Worm (Caenorhabditis elegans): ENCODE data around the gene C27H6.8.

C27H6.8 gene

ce11 chrV:9962394-9962793, 25.2 kb downstream of the C27H6.8 start, which contains the start of gene madf-4:
Gene madf-4 (minus strand): TSS chrV:9962494.
- TF ChIP-seq syd-9 (tag; optimal IDR thresholded peaks at IDR 0.05) (no peak), unc-55 (GFP tag; optimal IDR thresholded peaks at IDR 0.05) (no peak), eyg-1 (tag; optimal IDR thresholded peaks at IDR 0.05) (no peak), K02D7.2 (tag; optimal IDR thresholded peaks at IDR 0.05) (no peak)

- TF ChIP-seq K09A11.1 (tag; optimal IDR thresholded peaks at IDR 0.05; ENCODE audit: insufficient read depth) (no peak), dmd-4 (tag; optimal IDR thresholded peaks at IDR 0.05; ENCODE audit: borderline replicate concordance) (no peak), ceh-24 (tag; optimal IDR thresholded peaks at IDR 0.05) (no peak), tbx-2 (tag; optimal IDR thresholded peaks at IDR 0.05) (no peak), rnt-1 (tag; optimal IDR thresholded peaks at IDR 0.05) (no peak), ceh-34 (tag; optimal IDR thresholded peaks at IDR 0.05) (no peak), ceh-14 (tag; optimal IDR thresholded peaks at IDR 0.05) (no peak), elt-2 (tag; optimal IDR thresholded peaks at IDR 0.05) (no peak), pag-3 (tag; optimal IDR thresholded peaks at IDR 0.05; ENCODE audit: borderline replicate concordance) (no peak), K02D7.2 (tag; optimal IDR thresholded peaks at IDR 0.05) (no peak), ceh-6 (GFP tag; optimal IDR thresholded peaks at IDR 0.05) (no peak), npax-4 (tag; optimal IDR thresholded peaks at IDR 0.05) (no peak), ceh-48 (tag; optimal IDR thresholded peaks at IDR 0.05) (no peak), lim-6 (tag; optimal IDR thresholded peaks at IDR 0.05) (no peak), ceh-2 (tag; optimal IDR thresholded peaks at IDR 0.05) (no peak), pat-9 (tag; optimal IDR thresholded peaks at IDR 0.05) (no peak), nhr-11 (tag; optimal IDR thresholded peaks at IDR 0.05) (no peak), nfya-1 (tag; optimal IDR thresholded peaks at IDR 0.05) (no peak)
These were observed 27.2 kb downstream of the C27H6.8 start, which contains the start of gene T07C12.10 for ce11 chrV:9960376-9960775. Gene T07C12.10 (minus strand): TSS chrV:9960476.

- no peak for TF ChIP-seq ref-2 (tag; optimal IDR thresholded peaks at IDR 0.05)
- no peak for TF ChIP-seq unc-42 (tag; optimal IDR thresholded peaks at IDR 0.05)
- peak; percentile 1 for TF ChIP-seq nfya-1 (tag; optimal IDR thresholded peaks at IDR 0.05)
- TF ChIP-seq tbx-2 (tag; optimal IDR thresholded peaks at IDR 0.05) = no peak
- no peak for TF ChIP-seq pha-4 (tag; optimal IDR thresholded peaks at IDR 0.05)
- TF ChIP-seq unc-55 (GFP tag; optimal IDR thresholded peaks at IDR 0.05) = peak; percentile 87
- no peak for TF ChIP-seq ceh-31 (tag; optimal IDR thresholded peaks at IDR 0.05)
- peak; percentile 71 for TF ChIP-seq rnt-1 (tag; optimal IDR thresholded peaks at IDR 0.05)
- no peak for TF ChIP-seq pag-3 (tag; optimal IDR thresholded peaks at IDR 0.05; ENCODE audit: borderline replicate concordance)
- peak; percentile 84 for TF ChIP-seq ceh-18 (tag; optimal IDR thresholded peaks at IDR 0.05)
These were observed 28.9 kb downstream of the C27H6.8 start for ce11 chrV:9958654-9959053.

ce11 chrV:9958231-9958630, 29.4 kb downstream of the C27H6.8 start, which contains the start of gene anmt-3:
Gene anmt-3 (minus strand): TSS chrV:9958331.
- TF ChIP-seq ceh-2 (tag; optimal IDR thresholded peaks at IDR 0.05) (no peak), fax-1 (tag; optimal IDR thresholded peaks at IDR 0.05) (no peak), pha-4 (tag; optimal IDR thresholded peaks at IDR 0.05) (no peak), hlh-8 (tag; optimal IDR thresholded peaks at IDR 0.05) (no peak), ceh-19 (GFP tag; optimal IDR thresholded peaks at IDR 0.05) (no peak), lim-6 (tag; optimal IDR thresholded peaks at IDR 0.05) (no peak), sox-2 (GFP tag; IDR thresholded peaks at IDR 0.05) (no peak), tbx-2 (tag; optimal IDR thresholded peaks at IDR 0.05) (no peak), lin-11 (tag; optimal IDR thresholded peaks at IDR 0.05) (no peak), Y22D7AL.16 (tag; optimal IDR thresholded peaks at IDR 0.05) (no peak), tbx-7 (tag; optimal IDR thresholded peaks at IDR 0.05) (no peak), elt-4 (tag; optimal IDR thresholded peaks at IDR 0.05) (no peak)

ce11 chrV:9952396-9952795, 35.2 kb downstream of the C27H6.8 start, which contains the start of gene mam-5:
Gene mam-5 (plus strand): TSS chrV:9952699.
- TF ChIP-seq pha-4 (tag; optimal IDR thresholded peaks at IDR 0.05) (no peak), pat-9 (tag; optimal IDR thresholded peaks at IDR 0.05) (no peak), sox-2 (GFP tag; IDR thresholded peaks at IDR 0.05) (no peak), fax-1 (tag; optimal IDR thresholded peaks at IDR 0.05) (no peak), che-1 (tag; optimal IDR thresholded peaks at IDR 0.05) (no peak), ceh-18 (tag; optimal IDR thresholded peaks at IDR 0.05) (no peak), lim-6 (tag; optimal IDR thresholded peaks at IDR 0.05) (no peak), ceh-45 (GFP tag; IDR thresholded peaks at IDR 0.05) (no peak), unc-86 (tag; optimal IDR thresholded peaks at IDR 0.05) (no peak), ceh-19 (GFP tag; optimal IDR thresholded peaks at IDR 0.05) (no peak)

Measured in whole organism, late embryonic.